Fruit fly (Drosophila melanogaster): ENCODE measurements around the gene CG14787.

DNA sequence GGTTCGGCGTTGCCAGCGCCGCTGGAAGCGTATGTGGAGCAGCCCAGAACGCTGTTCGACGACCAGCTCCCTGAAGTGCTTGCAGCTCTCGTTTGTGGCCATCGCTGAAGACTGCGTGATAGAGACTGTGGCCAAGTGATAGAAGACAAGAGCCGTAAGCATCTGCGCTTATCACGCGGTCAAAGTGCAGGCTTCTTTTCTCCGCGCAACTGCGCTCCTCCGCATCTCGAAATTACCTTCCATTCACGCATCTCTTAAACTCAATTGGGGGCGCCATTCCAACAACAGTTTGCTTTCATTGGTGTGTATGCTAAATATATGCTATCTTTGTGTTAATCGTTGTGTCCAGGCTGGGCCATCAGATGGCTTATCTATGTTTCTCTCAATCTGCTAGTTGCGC, at the start of gene CG14787:
- no peak for TF ChIP-seq psq (optimal IDR thresholded peaks at IDR 0.05)
- no peak for TF ChIP-seq CG8478 (optimal IDR thresholded peaks at IDR 0.05)
- TF ChIP-seq pan (optimal IDR thresholded peaks at IDR 0.05): no peak
- TF ChIP-seq EcR (GFP tag; optimal IDR thresholded peaks at IDR 0.05): no peak

Data from whole organism.